Worm (Caenorhabditis elegans): ENCODE results near the gene F55C12.19.
A peak's percentile ranks its signal among the peaks of the same experiment; 100 is the strongest.

F55C12.19 gene

ce11 chrII:5844694-5845129 is 21.2 kb upstream of the F55C12.19 start:
- TF ChIP-seq ceh-40 (GFP tag; IDR thresholded peaks at IDR 0.05) (peak; percentile 80), nfya-1 (tag; optimal IDR thresholded peaks at IDR 0.05; ENCODE audit: borderline replicate concordance, insufficient read depth) (no peak), C17E4.6 (GFP tag; IDR thresholded peaks at IDR 0.05) (peak; percentile 99), mcd-1 (GFP tag; IDR thresholded peaks at IDR 0.05) (peak; percentile 98), F57A8.1 (GFP tag; optimal IDR thresholded peaks at IDR 0.05) (peak; percentile 87), ccch-3 (GFP tag; optimal IDR thresholded peaks at IDR 0.05) (peak; percentile 31), egl-18 (GFP tag; IDR thresholded peaks at IDR 0.05) (peak; percentile 95), efl-1 (GFP tag; optimal IDR thresholded peaks at IDR 0.05) (peak; percentile 49), snpc-4 (GFP tag; optimal IDR thresholded peaks at IDR 0.05) (peak; percentile 100), snpc-4 (tag; optimal IDR thresholded peaks at IDR 0.05) (peak; percentile 100), ceh-100 (GFP tag; IDR thresholded peaks at IDR 0.05) (peak; percentile 95), dox-1 (GFP tag; IDR thresholded peaks at IDR 0.05) (peak; percentile 99), Y53G8AR.9 (GFP tag; conservative IDR thresholded peaks at IDR 0.05) (peak; percentile 99), mes-4 (tag; optimal IDR thresholded peaks at IDR 0.05) (peak; percentile 77), unc-130 (GFP tag; optimal IDR thresholded peaks at IDR 0.05) (peak; percentile 94), Y56A3A.18 (GFP tag; IDR thresholded peaks at IDR 0.05) (peak; percentile 98), F33H1.4 (GFP tag; IDR thresholded peaks at IDR 0.05) (peak; percentile 81), let-607 (tag; optimal IDR thresholded peaks at IDR 0.05) (peak; percentile 83 to 94), egl-44 (GFP tag; IDR thresholded peaks at IDR 0.05) (peak; percentile 95), ztf-3 (GFP tag; optimal IDR thresholded peaks at IDR 0.05) (peak; percentile 96), nhr-179 (tag; optimal IDR thresholded peaks at IDR 0.05) (peak; percentile 78), cebp-1 (GFP tag; IDR thresholded peaks at IDR 0.05) (peak; percentile 91), cebp-1 (tag; optimal IDR thresholded peaks at IDR 0.05) (peak; percentile 98), B0035.1 (tag; optimal IDR thresholded peaks at IDR 0.05) (peak; percentile 97), aptf-3 (GFP tag; IDR thresholded peaks at IDR 0.05) (peak; percentile 81), chd-7 (tag; optimal IDR thresholded peaks at IDR 0.05) (peak; percentile 100), ztf-22 (GFP tag; optimal IDR thresholded peaks at IDR 0.05) (peak; percentile 98), tbp1 (GFP tag; optimal IDR thresholded peaks at IDR 0.05) (peak; percentile 84), akir-1 (GFP tag; optimal IDR thresholded peaks at IDR 0.05) (peak; percentile 83), sea-2 (GFP tag; IDR thresholded peaks at IDR 0.05) (peak; percentile 93), repo-1 (tag; optimal IDR thresholded peaks at IDR 0.05) (peak; percentile 100), ztf-28 (GFP tag; IDR thresholded peaks at IDR 0.05) (peak; percentile 94), attf-3 (GFP tag; conservative IDR thresholded peaks at IDR 0.05) (peak; percentile 84), T07F8.4 (tag; optimal IDR thresholded peaks at IDR 0.05) (peak; percentile 94), pbrm-1 (GFP tag; IDR thresholded peaks at IDR 0.05) (peak; percentile 100), F10E7.11 (tag; optimal IDR thresholded peaks at IDR 0.05) (peak; percentile 88), tlf-1 (GFP tag; optimal IDR thresholded peaks at IDR 0.05) (peak; percentile 99), snpc-1.3 (tag; optimal IDR thresholded peaks at IDR 0.05; ENCODE audit: insufficient read depth) (peak; percentile 96), tbx-9 (tag; optimal IDR thresholded peaks at IDR 0.05; ENCODE audit: borderline replicate concordance) (no peak), unc-62 (GFP tag; optimal IDR thresholded peaks at IDR 0.05) (peak; percentile 67), hlh-12 (tag; optimal IDR thresholded peaks at IDR 0.05) (peak; percentile 2), D2030.7 (GFP tag; IDR thresholded peaks at IDR 0.05) (peak; percentile 99), madf-3 (GFP tag; IDR thresholded peaks at IDR 0.05) (peak; percentile 95), rpc-1 (optimal IDR thresholded peaks at IDR 0.05) (peak; percentile 21), rpc-1 (tag; optimal IDR thresholded peaks at IDR 0.05) (peak; percentile 29), ekl-4 (GFP tag; IDR thresholded peaks at IDR 0.05) (peak; percentile 99), ceh-79 (tag; optimal IDR thresholded peaks at IDR 0.05) (peak; percentile 97), pha-4 (tag; optimal IDR thresholded peaks at IDR 0.05) (peak; percentile 99), athp-1 (tag; optimal IDR thresholded peaks at IDR 0.05) (peak; percentile 95)

All from whole organism, young adult.